Fruit fly (Drosophila melanogaster) whole organism, adult: Measurements from ENCODE around the gene Dmtn.

ENCODE experiments used
- CG11617 ChIP-seq: fragments of 200-800 bp; sonication (Bioruptor generic); optimal IDR thresholded peaks from 2 replicates; lab custom pipeline; 2017; ENCODE audit warnings: mild to moderate bottlenecking, missing biosample characterization, missing genetic modification reagents, missing genetic modification characterization
- CG12768 ChIP-seq: fragments of 200-800 bp; sonication (Bioruptor generic); optimal IDR thresholded peaks from 2 replicates; lab custom pipeline; 2017; ENCODE audit warnings: missing biosample characterization, missing genetic modification characterization, mild to moderate bottlenecking, moderate library complexity, missing genetic modification reagents
- CG14711 ChIP-seq: fragments of 200-800 bp; sonication (Bioruptor generic); optimal IDR thresholded peaks from 2 replicates; lab custom pipeline; 2018; ENCODE audit warnings: missing biosample characterization, mild to moderate bottlenecking, missing genetic modification characterization, moderate library complexity
- CG1620 ChIP-seq: fragments of 200-800 bp; sonication (Bioruptor generic); optimal IDR thresholded peaks from 2 replicates; lab custom pipeline; 2016; ENCODE audit warnings: missing biosample characterization, missing genetic modification characterization
- CG33017 ChIP-seq: fragments of 200-800 bp; sonication (Bioruptor generic); optimal IDR thresholded peaks from 2 replicates; lab custom pipeline; 2018; ENCODE audit warnings: missing biosample characterization, mild to moderate bottlenecking, missing genetic modification characterization, moderate library complexity
- CG5204 ChIP-seq: fragments of 200-800 bp; sonication (Bioruptor generic); optimal IDR thresholded peaks from 2 replicates; lab custom pipeline; 2016; ENCODE audit warnings: missing biosample characterization, missing genetic modification characterization
- CG7045 ChIP-seq: fragments of 200-800 bp; sonication (Bioruptor generic); optimal IDR thresholded peaks from 2 replicates; lab custom pipeline; 2017; ENCODE audit warnings: missing biosample characterization, mild to moderate bottlenecking, missing genetic modification characterization
- CG7101 ChIP-seq: fragments of 200-800 bp; sonication (Bioruptor generic); optimal IDR thresholded peaks from 2 replicates; lab custom pipeline; 2018; ENCODE audit warnings: missing biosample characterization, mild to moderate bottlenecking, missing genetic modification characterization, moderate library complexity
- Clk ChIP-seq: fragments of 200-800 bp; sonication (Bioruptor generic); optimal IDR thresholded peaks from 2 replicates; lab custom pipeline; 2017; ENCODE audit warnings: missing biosample characterization, missing genetic modification characterization
- Crg-1 ChIP-seq: fragments of 200-800 bp; sonication (Bioruptor generic); optimal IDR thresholded peaks from 2 replicates; lab custom pipeline; 2016; ENCODE audit warnings: missing biosample characterization, missing genetic modification characterization
- Hr96 ChIP-seq: fragments of 200-800 bp; sonication (Bioruptor generic); optimal IDR thresholded peaks from 2 replicates; lab custom pipeline; 2016; ENCODE audit warnings: missing biosample characterization, missing genetic modification characterization
- Mnt ChIP-seq: fragments of 200-800 bp; sonication (Bioruptor generic); optimal IDR thresholded peaks from 2 replicates; lab custom pipeline; 2016; ENCODE audit warnings: missing biosample characterization, mild to moderate bottlenecking, missing genetic modification characterization
- bab1 ChIP-seq: fragments of 200-800 bp; sonication (Bioruptor generic); optimal IDR thresholded peaks from 3 replicates; lab custom pipeline; 2019; ENCODE audit warnings: missing biosample characterization, mild to moderate bottlenecking, missing genetic modification characterization, moderate library complexity
- cic ChIP-seq: fragments of 200-800 bp; sonication (Bioruptor generic); optimal IDR thresholded peaks from 2 replicates; lab custom pipeline; 2017; ENCODE audit warnings: missing biosample characterization, mild to moderate bottlenecking, missing genetic modification characterization, moderate library complexity
- cnc ChIP-seq, 2 experiments: fragments of >200 bp; optimal IDR thresholded peaks; 2 replicates each; lab custom pipeline; 2017
- kay ChIP-seq: fragments of 200-800 bp; sonication (Bioruptor generic); peaks from one replicate; lab custom pipeline; 2016; ENCODE audit warnings: missing biosample characterization, missing genetic modification characterization, borderline replicate concordance
- ovo ChIP-seq: fragments of 200-800 bp; sonication (Bioruptor generic); optimal IDR thresholded peaks from 2 replicates; lab custom pipeline; 2016; ENCODE audit warnings: missing biosample characterization, missing genetic modification characterization
- pad ChIP-seq: fragments of 200-800 bp; sonication (Bioruptor generic); optimal IDR thresholded peaks from 3 replicates; lab custom pipeline; 2017; ENCODE audit warnings: missing biosample characterization, missing genetic modification characterization, mild to moderate bottlenecking, moderate library complexity, missing genetic modification reagents
- tj ChIP-seq: fragments of 200-800 bp; sonication (Bioruptor generic); optimal IDR thresholded peaks from 3 replicates; lab custom pipeline; 2017; ENCODE audit warnings: missing biosample characterization, mild to moderate bottlenecking, missing genetic modification characterization, moderate library complexity
- toe ChIP-seq: fragments of 200-800 bp; sonication (Bioruptor generic); optimal IDR thresholded peaks from 2 replicates; lab custom pipeline; 2016; ENCODE audit warnings: missing biosample characterization, missing genetic modification characterization

The Dmtn gene

DNA sequence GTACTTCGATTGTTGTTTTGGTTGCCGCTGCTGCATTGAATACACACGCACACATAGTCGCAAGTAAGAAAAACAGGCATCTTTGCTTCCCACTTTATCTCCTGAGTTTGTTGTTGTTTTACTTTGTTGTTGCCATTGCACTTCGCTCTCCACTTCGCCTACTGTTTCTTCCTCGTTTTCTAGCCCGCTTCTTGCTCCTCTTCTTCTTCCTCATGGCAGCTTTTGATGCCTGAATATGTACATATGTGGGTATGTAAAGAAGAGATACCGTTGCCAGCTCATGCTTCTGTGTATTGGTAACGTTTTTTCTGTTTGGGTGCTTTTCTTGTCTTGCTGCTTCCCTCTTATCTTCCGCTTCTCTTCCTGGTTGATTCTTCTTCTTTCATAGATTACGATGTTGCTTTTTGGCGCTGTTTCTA is 3.5 kb upstream of the Dmtn start:
- no peak for TF ChIP-seq CG14711 (tag; lab: Kevin White, UChicago)
- TF ChIP-seq pad (GFP tag; lab: Kevin White, UChicago): peak; percentile 6
- TF ChIP-seq ovo (GFP tag; lab: Kevin White, UChicago): peak; percentile 43
- TF ChIP-seq CG12768 (GFP tag; lab: Kevin White, UChicago): peak; percentile 37
- TF ChIP-seq CG7101 (tag; lab: Kevin White, UChicago): no peak
- no peak for TF ChIP-seq CG7045 (GFP tag; lab: Kevin White, UChicago)
- no peak for TF ChIP-seq CG33017 (tag; lab: Kevin White, UChicago)
- no peak for TF ChIP-seq CG1620 (GFP tag; lab: Kevin White, UChicago)
- no peak for TF ChIP-seq CG11617
- no peak for TF ChIP-seq toe (GFP tag; lab: Kevin White, UChicago)
- no peak for TF ChIP-seq Crg-1
- no peak for TF ChIP-seq CG5204 (GFP tag; lab: Kevin White, UChicago)
- no peak for TF ChIP-seq tj (GFP tag; lab: Kevin White, UChicago)
- TF ChIP-seq kay (GFP tag; lab: Kevin White, UChicago): peak; percentile 95
- TF ChIP-seq cnc (optimal IDR thresholded peaks at IDR 0.05; lab: Kevin White, UChicago): no peak
- TF ChIP-seq Mnt (GFP tag; lab: Kevin White, UChicago): peak; percentile 43
- TF ChIP-seq Hr96 (GFP tag; lab: Kevin White, UChicago): no peak
- TF ChIP-seq Clk: no peak
- peak; percentile 67 for TF ChIP-seq cic (GFP tag; lab: Kevin White, UChicago)
- TF ChIP-seq bab1 (GFP tag; lab: Kevin White, UChicago): no peak

DNA sequence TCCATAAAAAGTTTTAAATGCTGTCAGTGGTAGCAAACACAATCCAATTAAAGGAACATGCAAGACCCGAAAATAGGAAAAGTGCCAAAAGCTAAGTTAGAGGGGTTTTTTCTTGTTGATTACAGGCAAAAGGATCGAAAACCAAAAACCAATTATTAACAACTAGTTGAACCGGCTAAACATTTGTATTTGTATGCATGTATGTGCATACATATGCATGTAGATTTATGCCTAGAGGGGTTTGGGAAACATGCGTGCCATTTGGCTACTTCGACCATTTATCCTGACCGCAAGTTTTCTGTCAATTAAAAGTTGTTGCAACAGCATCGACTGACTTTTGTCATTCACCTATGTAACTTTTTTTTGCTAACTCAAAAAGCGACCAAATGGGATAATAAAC is 2.8 kb upstream of the Dmtn start:
- TF ChIP-seq CG1620 (GFP tag; lab: Kevin White, UChicago) (no peak), pad (GFP tag; lab: Kevin White, UChicago) (no peak), Mnt (GFP tag; lab: Kevin White, UChicago) (no peak)

DNA sequence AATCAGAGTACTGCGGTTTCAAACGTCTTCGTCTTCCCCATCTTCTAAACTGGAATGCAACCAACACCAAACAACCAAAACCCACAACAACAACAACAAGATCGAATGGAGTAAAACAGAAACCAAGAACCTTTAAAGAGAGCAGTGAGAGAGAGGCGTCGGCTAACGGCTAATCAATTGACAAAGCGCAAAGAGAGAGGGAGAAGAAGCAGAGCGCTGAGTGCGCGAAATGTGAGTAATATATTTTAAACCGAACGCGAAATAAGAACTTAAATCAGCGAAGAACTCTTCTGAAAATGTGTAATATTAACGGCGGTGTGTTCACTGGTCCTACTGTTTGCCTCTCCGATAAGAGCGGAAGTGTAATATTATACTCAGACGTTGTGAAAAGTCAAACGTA is 1.8 kb upstream of the Dmtn start:
- TF ChIP-seq CG1620 (GFP tag; lab: Kevin White, UChicago): no peak
- TF ChIP-seq tj (GFP tag; lab: Kevin White, UChicago): peak; percentile 95

DNA sequence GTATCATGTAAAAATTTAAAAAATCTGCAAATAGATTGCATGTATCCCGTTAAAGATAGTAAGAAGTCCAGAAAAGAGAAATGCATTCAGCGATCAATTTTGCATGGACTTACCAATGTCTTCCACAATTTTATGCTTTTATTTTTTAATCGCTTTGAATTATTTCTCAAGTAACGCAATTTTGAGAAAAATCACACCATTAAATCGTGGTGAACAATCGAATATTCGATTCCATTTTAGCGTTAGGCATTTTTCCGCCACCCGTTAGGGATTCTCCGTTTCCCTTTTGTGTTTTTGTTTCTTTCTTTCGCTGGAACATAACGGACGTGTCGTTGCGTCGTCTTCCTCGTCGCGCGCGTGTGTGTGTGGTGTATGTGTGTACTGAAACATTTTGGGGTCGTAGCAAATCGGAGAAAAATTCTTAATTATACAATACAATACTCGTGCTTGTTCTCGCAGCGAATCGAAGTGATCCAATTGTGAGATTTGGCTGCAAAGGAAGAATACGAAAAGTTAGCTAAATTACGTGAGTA is 937 bp upstream of the Dmtn start, which contains the start of gene gpp:
Gene gpp, plus strand, starts transcription at position 290 of the 533 bp plus-strand sequence.
- TF ChIP-seq ovo (GFP tag; lab: Kevin White, UChicago) (peak; percentile 67), kay (GFP tag; lab: Kevin White, UChicago) (peak; percentile 24), CG14711 (tag; lab: Kevin White, UChicago) (peak; percentile 34), bab1 (GFP tag; lab: Kevin White, UChicago) (peak; percentile 58), Crg-1 (no peak), CG7101 (tag; lab: Kevin White, UChicago) (peak; percentile 51), cic (GFP tag; lab: Kevin White, UChicago) (peak; percentile 41), Mnt (GFP tag; lab: Kevin White, UChicago) (peak; percentile 61), pad (GFP tag; lab: Kevin White, UChicago) (peak; percentile 50), CG1620 (GFP tag; lab: Kevin White, UChicago) (peak; percentile 43), CG12768 (GFP tag; lab: Kevin White, UChicago) (no peak)

DNA sequence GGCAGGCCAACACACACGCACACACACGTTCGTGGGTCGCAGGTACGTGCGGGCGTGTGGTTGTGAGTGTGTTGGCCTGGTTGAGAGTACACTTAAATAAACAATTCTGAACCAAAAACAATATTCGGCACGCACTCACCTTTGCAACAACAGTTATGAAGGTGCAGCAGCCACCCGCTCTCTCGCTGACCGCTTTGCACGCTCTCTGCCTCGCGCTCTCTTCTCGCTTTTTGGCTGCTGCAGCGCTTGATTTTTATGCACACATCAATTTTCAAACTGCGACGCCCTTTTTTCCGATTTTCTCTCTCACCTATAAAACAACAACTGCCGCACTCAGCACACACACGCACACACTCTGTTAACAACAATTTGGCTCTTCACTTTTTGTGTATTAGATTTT is 456 bp downstream of the Dmtn start:
- TF ChIP-seq kay (GFP tag; lab: Kevin White, UChicago) (no peak), CG11617 (no peak), pad (GFP tag; lab: Kevin White, UChicago) (no peak), toe (GFP tag; lab: Kevin White, UChicago) (no peak), cnc (optimal IDR thresholded peaks at IDR 0.05; lab: Kevin White, UChicago) (no peak), CG7045 (GFP tag; lab: Kevin White, UChicago) (no peak), Crg-1 (no peak), CG14711 (tag; lab: Kevin White, UChicago) (no peak), Clk (no peak), bab1 (GFP tag; lab: Kevin White, UChicago) (no peak), Hr96 (GFP tag; lab: Kevin White, UChicago) (no peak), tj (GFP tag; lab: Kevin White, UChicago) (no peak), cic (GFP tag; lab: Kevin White, UChicago) (no peak), CG33017 (tag; lab: Kevin White, UChicago) (no peak), Mnt (GFP tag; lab: Kevin White, UChicago) (no peak), CG1620 (GFP tag; lab: Kevin White, UChicago) (no peak)

DNA sequence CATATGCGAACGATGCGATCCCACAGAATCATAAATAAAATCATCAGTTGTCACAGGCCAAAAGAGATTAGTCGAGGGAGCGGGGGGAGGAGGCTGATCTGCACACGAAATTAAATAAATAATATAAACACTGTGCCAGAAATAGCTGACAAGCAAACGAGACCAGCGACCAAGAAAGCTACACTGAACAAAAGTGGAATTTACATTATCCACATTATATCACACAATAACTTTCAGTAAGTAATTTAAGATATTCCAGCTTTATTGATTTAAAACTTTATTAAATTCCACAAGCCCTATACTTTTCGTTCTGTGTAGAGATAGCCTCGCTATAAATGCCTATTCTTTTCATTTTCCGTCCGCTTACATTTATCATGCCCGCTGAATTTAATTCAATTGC is 1.5 kb downstream of the Dmtn start:
- TF ChIP-seq cic (GFP tag; lab: Kevin White, UChicago): no peak
- peak; percentile 16 for TF ChIP-seq Hr96 (GFP tag; lab: Kevin White, UChicago)
- TF ChIP-seq kay (GFP tag; lab: Kevin White, UChicago): no peak
- TF ChIP-seq CG14711 (tag; lab: Kevin White, UChicago): peak; percentile 51
- peak; percentile 30 for TF ChIP-seq CG33017 (tag; lab: Kevin White, UChicago)
- peak; percentile 3 for TF ChIP-seq CG1620 (GFP tag; lab: Kevin White, UChicago)
- peak; percentile 54 for TF ChIP-seq bab1 (GFP tag; lab: Kevin White, UChicago)
- TF ChIP-seq Clk: no peak
- peak; percentile 38 for TF ChIP-seq CG7101 (tag; lab: Kevin White, UChicago)
- peak; percentile 11 for TF ChIP-seq CG11617
- peak; percentile 41 for TF ChIP-seq tj (GFP tag; lab: Kevin White, UChicago)
